Fruit fly (Drosophila melanogaster) whole organism, embryonic: ENCODE results near the gene dia.

ENCODE experiments used
- Abd-B ChIP-seq: fragments of 200-800 bp; sonication (Bioruptor generic); optimal IDR thresholded peaks from 2 replicates; lab custom pipeline; 2018; ENCODE audit warnings: missing biosample characterization, mild to moderate bottlenecking, missing genetic modification characterization, moderate library complexity
- Aef1 ChIP-seq: fragments of 200-800 bp; sonication (Bioruptor generic); IDR thresholded peaks from 3 replicates; pipeline ENCODE4 v1.3.6; 2022; ENCODE audit warnings: missing biosample characterization, missing genetic modification characterization
- CG10209 ChIP-seq: fragments of 200-800 bp; sonication (Bioruptor generic); optimal IDR thresholded peaks from 3 replicates; lab custom pipeline; 2017; ENCODE audit warnings: missing biosample characterization, mild to moderate bottlenecking, missing genetic modification characterization, missing genetic modification reagents
- CG10274 ChIP-seq: fragments of 200-800 bp; sonication (Bioruptor generic); optimal IDR thresholded peaks from 3 replicates; lab custom pipeline; 2017; ENCODE audit warnings: missing biosample characterization, mild to moderate bottlenecking, missing genetic modification characterization
- CG10462 ChIP-seq: fragments of 200-800 bp; sonication (Bioruptor generic); optimal IDR thresholded peaks from 2 replicates; lab custom pipeline; 2016; ENCODE audit warnings: missing biosample characterization, missing genetic modification characterization
- CG10979 ChIP-seq: fragments of 200-800 bp; sonication (Bioruptor generic); optimal IDR thresholded peaks from 2 replicates; lab custom pipeline; 2018; ENCODE audit warnings: missing biosample characterization, mild to moderate bottlenecking, missing genetic modification characterization, moderate library complexity
- CG11085 ChIP-seq: fragments of 200-800 bp; sonication (Bioruptor generic); IDR thresholded peaks from 2 replicates; pipeline ENCODE4 v1.3.6; 2022; ENCODE audit warnings: missing biosample characterization, missing genetic modification characterization
- CG14014 ChIP-seq: fragments of 200-800 bp; sonication (Bioruptor generic); IDR thresholded peaks from 2 replicates; pipeline ENCODE4 v1.3.6; 2022; ENCODE audit warnings: missing biosample characterization, missing genetic modification characterization
- CG1602 ChIP-seq: fragments of 200-800 bp; sonication (Bioruptor generic); optimal IDR thresholded peaks from 3 replicates; lab custom pipeline; 2016; ENCODE audit warnings: missing biosample characterization, missing genetic modification characterization
- CG1647 ChIP-seq: fragments of 200-800 bp; sonication (Bioruptor generic); optimal IDR thresholded peaks from 3 replicates; lab custom pipeline; 2016; ENCODE audit warnings: missing biosample characterization, missing genetic modification characterization
- CG16813 ChIP-seq: fragments of 200-800 bp; sonication (Bioruptor generic); IDR thresholded peaks from 3 replicates; pipeline ENCODE4 v1.3.6; 2022; ENCODE audit warnings: missing biosample characterization, missing genetic modification characterization; ENCODE audit not compliant: partially characterized antibody
- CG17568 ChIP-seq: fragments of 200-800 bp; sonication (Bioruptor generic); optimal IDR thresholded peaks from 2 replicates; lab custom pipeline; 2018; ENCODE audit warnings: missing biosample characterization, mild to moderate bottlenecking, missing genetic modification characterization, moderate library complexity
- CG1792 ChIP-seq: fragments of 200-800 bp; sonication (Bioruptor generic); optimal IDR thresholded peaks from 2 replicates; lab custom pipeline; 2016; ENCODE audit warnings: missing biosample characterization, missing genetic modification characterization
- CG18764 ChIP-seq: fragments of 200-800 bp; sonication (Bioruptor generic); optimal IDR thresholded peaks from 3 replicates; lab custom pipeline; 2016; ENCODE audit warnings: missing biosample characterization, missing genetic modification characterization
- CG2202 ChIP-seq: fragments of 200-800 bp; sonication (Bioruptor generic); optimal IDR thresholded peaks from 2 replicates; lab custom pipeline; 2018; ENCODE audit warnings: missing biosample characterization, mild to moderate bottlenecking, missing genetic modification characterization
- CG30020 ChIP-seq: fragments of 200-800 bp; optimal IDR thresholded peaks from 2 replicates; lab custom pipeline; 2019; ENCODE audit warnings: missing biosample characterization, mild to moderate bottlenecking, missing genetic modification characterization, moderate library complexity
- CG3847 ChIP-seq: fragments of 200-800 bp; sonication (Bioruptor generic); IDR thresholded peaks from 2 replicates; pipeline ENCODE4 v1.3.6; 2022; ENCODE audit warnings: missing biosample characterization, missing genetic modification characterization
- CG6791 ChIP-seq: fragments of 200-800 bp; sonication (Bioruptor generic); IDR thresholded peaks from 3 replicates; pipeline ENCODE4 v1.3.6; 2022; ENCODE audit warnings: missing biosample characterization, missing genetic modification characterization; ENCODE audit not compliant: partially characterized antibody
- CG8281 ChIP-seq: fragments of 200-800 bp; sonication (Bioruptor generic); optimal IDR thresholded peaks from 2 replicates; lab custom pipeline; 2018; ENCODE audit warnings: missing biosample characterization, mild to moderate bottlenecking, missing genetic modification characterization, moderate library complexity
- CG9215 ChIP-seq: fragments of 200-800 bp; sonication (Bioruptor generic); IDR thresholded peaks from 2 replicates; pipeline ENCODE4 v1.3.6; 2022; ENCODE audit warnings: missing biosample characterization, missing genetic modification characterization
- CG9797 ChIP-seq: fragments of 200-800 bp; sonication (Bioruptor generic); optimal IDR thresholded peaks from 3 replicates; lab custom pipeline; 2018; ENCODE audit warnings: missing biosample characterization, mild to moderate bottlenecking, missing genetic modification characterization
- CG9932 ChIP-seq: fragments of 200-800 bp; sonication (Bioruptor generic); IDR thresholded peaks from 2 replicates; pipeline ENCODE4 v1.3.6; 2022; ENCODE audit warnings: missing biosample characterization, missing genetic modification characterization
- Dbx ChIP-seq: fragments of 200-800 bp; sonication (Bioruptor generic); IDR thresholded peaks from 3 replicates; pipeline ENCODE4 v1.3.6; 2022; ENCODE audit warnings: missing biosample characterization, missing genetic modification characterization
- Gug ChIP-seq: fragments of 200-800 bp; sonication (Bioruptor generic); IDR thresholded peaks from 4 replicates; pipeline ENCODE4 v1.3.6; 2022; ENCODE audit warnings: missing biosample characterization, missing genetic modification characterization
- HmgZ ChIP-seq: fragments of 200-800 bp; sonication (Bioruptor generic); optimal IDR thresholded peaks from 2 replicates; lab custom pipeline; 2018; ENCODE audit warnings: missing biosample characterization, mild to moderate bottlenecking, missing genetic modification characterization
- Lpt ChIP-seq: fragments of >200 bp; optimal IDR thresholded peaks from 2 replicates; lab custom pipeline; 2018; ENCODE audit warnings: missing biosample characterization, missing genetic modification characterization
- Med ChIP-seq: fragments of 200-800 bp; sonication (Bioruptor generic); peaks from one replicate; lab custom pipeline; 2016; ENCODE audit warnings: missing biosample characterization, missing genetic modification characterization, mild to moderate bottlenecking, inconsistent platforms, moderate library complexity
- Pdp1 ChIP-seq, 2 experiments: fragments of 200-800 bp; sonication (Bioruptor generic); optimal IDR thresholded peaks; 3 replicates each; lab custom pipeline; 2016; ENCODE audit warnings: missing biosample characterization in 2 of 2, missing genetic modification characterization in 2 of 2, mild to moderate bottlenecking in 1 of 2, moderate library complexity in 1 of 2
- Ravus ChIP-seq: fragments of 200-800 bp; sonication (Bioruptor generic); IDR thresholded peaks from 2 replicates; pipeline ENCODE4 v1.3.6; 2022; ENCODE audit warnings: missing biosample characterization, missing genetic modification characterization
- Spps ChIP-seq: fragments of 200-800 bp; sonication (Bioruptor generic); optimal IDR thresholded peaks from 2 replicates; lab custom pipeline; 2018; ENCODE audit warnings: missing biosample characterization, mild to moderate bottlenecking, missing genetic modification characterization
- amos ChIP-seq: fragments of 200-800 bp; sonication (Bioruptor generic); IDR thresholded peaks from 2 replicates; pipeline ENCODE4 v1.3.6; 2022; ENCODE audit warnings: missing biosample characterization, missing genetic modification characterization; ENCODE audit not compliant: partially characterized antibody
- btn ChIP-seq: fragments of 200-800 bp; sonication (Bioruptor generic); optimal IDR thresholded peaks from 2 replicates; lab custom pipeline; 2016; ENCODE audit warnings: missing biosample characterization, missing genetic modification characterization
- cad ChIP-seq: fragments of >200 bp; optimal IDR thresholded peaks from 2 replicates; lab custom pipeline; 2017; ENCODE audit warnings: missing biosample characterization, missing genetic modification characterization
- chn ChIP-seq: fragments of 200-800 bp; sonication (Bioruptor generic); optimal IDR thresholded peaks from 2 replicates; lab custom pipeline; 2016; ENCODE audit warnings: missing biosample characterization, missing genetic modification characterization
- crp ChIP-seq, 2 experiments: fragments of 200-800 bp; sonication (Bioruptor generic); optimal IDR thresholded peaks; 2 replicates in 1 of 2; 3 replicates in 1 of 2; lab custom pipeline; 2017; ENCODE audit warnings: missing biosample characterization in 2 of 2, missing genetic modification characterization in 2 of 2, mild to moderate bottlenecking in 1 of 2, moderate library complexity in 1 of 2
- dati ChIP-seq: fragments of 200-800 bp; sonication (Bioruptor generic); IDR thresholded peaks from 2 replicates; pipeline ENCODE4 v1.3.6; 2022; ENCODE audit warnings: missing biosample characterization, missing genetic modification characterization
- dm ChIP-seq: fragments of 200-800 bp; sonication (Bioruptor generic); optimal IDR thresholded peaks from 3 replicates; lab custom pipeline; 2016; ENCODE audit warnings: missing biosample characterization, missing genetic modification characterization
- dmrt11E ChIP-seq: fragments of 200-800 bp; sonication (Bioruptor generic); optimal IDR thresholded peaks from 3 replicates; lab custom pipeline; 2018; ENCODE audit warnings: missing biosample characterization, mild to moderate bottlenecking, missing genetic modification characterization, moderate library complexity
- dpn ChIP-seq, 2 experiments: fragments of 200-800 bp; sonication (Bioruptor generic); optimal IDR thresholded peaks; 3 replicates each; lab custom pipeline; 2016; ENCODE audit warnings: missing biosample characterization in 2 of 2, missing genetic modification characterization in 2 of 2
- gfzf ChIP-seq: fragments of 200-800 bp; sonication (Bioruptor generic); optimal IDR thresholded peaks from 2 replicates; lab custom pipeline; 2016; ENCODE audit warnings: missing biosample characterization, mild to moderate bottlenecking, missing genetic modification characterization, moderate library complexity
- insv ChIP-seq, 2 experiments: fragments of 200-800 bp; sonication (Bioruptor generic); optimal IDR thresholded peaks; 3 replicates each; lab custom pipeline; 2016 to 2018; ENCODE audit warnings: missing biosample characterization in 2 of 2, missing genetic modification characterization in 2 of 2
- kay ChIP-seq: fragments of 200-800 bp; sonication (Bioruptor generic); optimal IDR thresholded peaks from 2 replicates; lab custom pipeline; 2016; ENCODE audit warnings: missing biosample characterization, missing genetic modification characterization
- nerfin-1 ChIP-seq: fragments of 200-800 bp; sonication (Bioruptor generic); optimal IDR thresholded peaks from 3 replicates; lab custom pipeline; 2019; ENCODE audit warnings: missing biosample characterization, mild to moderate bottlenecking, missing genetic modification characterization, moderate library complexity
- otp ChIP-seq: fragments of 200-800 bp; sonication (Bioruptor generic); IDR thresholded peaks from 3 replicates; pipeline ENCODE4, ENCODE4 v1.3.6; 2022; ENCODE audit warnings: missing biosample characterization, missing genetic modification characterization
- ssp ChIP-seq: fragments of 200-800 bp; sonication (Bioruptor generic); IDR thresholded peaks from 2 replicates; pipeline ENCODE4 v1.3.6; 2022; ENCODE audit warnings: missing biosample characterization, missing genetic modification characterization
- tap ChIP-seq: fragments of 200-800 bp; optimal IDR thresholded peaks from 3 replicates; lab custom pipeline; 2019; ENCODE audit warnings: missing biosample characterization, mild to moderate bottlenecking, missing genetic modification characterization, moderate library complexity
- twi ChIP-seq: fragments of 200-800 bp; optimal IDR thresholded peaks from 2 replicates; lab custom pipeline; 2019; ENCODE audit warnings: missing biosample characterization, mild to moderate bottlenecking, missing genetic modification characterization, moderate library complexity
- unpg ChIP-seq: fragments of 200-800 bp; sonication (Bioruptor generic); optimal IDR thresholded peaks from 3 replicates; lab custom pipeline; 2018; ENCODE audit warnings: missing biosample characterization, mild to moderate bottlenecking, missing genetic modification characterization, moderate library complexity
- vnd ChIP-seq: fragments of 200-800 bp; sonication (Bioruptor generic); IDR thresholded peaks from 3 replicates; pipeline ENCODE4 v1.3.6; 2022; ENCODE audit warnings: missing biosample characterization, missing genetic modification characterization; ENCODE audit not compliant: partially characterized antibody
- zf30C ChIP-seq: fragments of 200-800 bp; sonication (Bioruptor generic); optimal IDR thresholded peaks from 3 replicates; lab custom pipeline; 2018; ENCODE audit warnings: missing biosample characterization, mild to moderate bottlenecking, missing genetic modification characterization
- zfh2 ChIP-seq: fragments of 200-800 bp; sonication (Bioruptor generic); optimal IDR thresholded peaks from 2 replicates; lab custom pipeline; 2016; ENCODE audit warnings: missing biosample characterization, missing genetic modification characterization

Gene dia

dm6 chr2L:20752160-20752559 lies 5.8 kb upstream of the dia start, which contains the start of the genes Amacr and Ns4 (continued):
- TF ChIP-seq CG10274 (GFP tag; lab: Kevin White, UChicago) (no peak), zf30C (GFP tag; lab: Kevin White, UChicago) (no peak), dati (GFP tag; lab: Robert Waterston, UW) (no peak), zfh2 (GFP tag; lab: Kevin White, UChicago) (peak; percentile 73), kay (GFP tag; lab: Kevin White, UChicago) (no peak), CG11085 (no peak), CG9932 (peak; percentile 66), CG1647 (peak; percentile 0), vnd (GFP tag; lab: Robert Waterston, UW) (no peak), tap (tag; lab: Kevin White, UChicago) (no peak), cad (GFP tag; lab: Kevin White, UChicago) (no peak), Med (GFP tag; lab: Kevin White, UChicago) (peak; percentile 93), CG1792 (GFP tag; lab: Kevin White, UChicago) (peak; percentile 19), chn (GFP tag; lab: Kevin White, UChicago) (peak; percentile 65), CG30020 (peak; percentile 29), CG10462 (no peak), CG16813 (GFP tag; lab: Robert Waterston, UW) (0 out of 3 replicates have a peak, but pooled peaks have one; percentile 25), CG17568 (no peak), HmgZ (tag; lab: Kevin White, UChicago) (peak; percentile 52), CG14014 (GFP tag; lab: Robert Waterston, UW) (no peak), Gug (GFP tag; lab: Robert Waterston, UW) (no peak; the same call in 3 of the 4 replicates), dpn (GFP tag; optimal IDR thresholded peaks at IDR 0.05; lab: Kevin White, UChicago) (peak; percentile 47 to 61), Spps (no peak), dmrt11E (tag; lab: Kevin White, UChicago) (peak; percentile 27), CG9215 (GFP tag; lab: Robert Waterston, UW) (no peak), amos (GFP tag; lab: Robert Waterston, UW) (peak; percentile 22; the same call in 1 of the 2 replicates), CG6791 (GFP tag; lab: Robert Waterston, UW) (no peak), Dbx (0 out of 3 replicates have a peak, but pooled peaks have one; percentile 38), CG10979 (tag; lab: Kevin White, UChicago) (peak; percentile 25), CG3847 (GFP tag; lab: Robert Waterston, UW) (peak; percentile 78), Lpt (no peak), CG1602 (GFP tag; lab: Kevin White, UChicago) (no peak), crp (GFP tag; optimal IDR thresholded peaks at IDR 0.05; lab: Kevin White, UChicago) (peak in 1 of 2 experiments; percentile 15), twi (peak; percentile 48), dm (peak; percentile 35), CG10209 (GFP tag; lab: Kevin White, UChicago) (peak; percentile 10), ssp (GFP tag; lab: Robert Waterston, UW) (peak; percentile 29; the same call in 1 of the 2 replicates), CG18764 (GFP tag; lab: Kevin White, UChicago) (peak; percentile 29), Abd-B (GFP tag; lab: Kevin White, UChicago) (no peak), nerfin-1 (tag; lab: Kevin White, UChicago) (no peak), unpg (GFP tag; lab: Kevin White, UChicago) (no peak), insv (GFP tag; optimal IDR thresholded peaks at IDR 0.05; lab: Kevin White, UChicago) (no peak), CG8281 (tag; lab: Kevin White, UChicago) (no peak), Pdp1 (GFP tag; optimal IDR thresholded peaks at IDR 0.05; lab: Kevin White, UChicago) (peak; percentile 50 to 56), CG2202 (tag; lab: Kevin White, UChicago) (no peak), Ravus (GFP tag; lab: Robert Waterston, UW) (no peak), otp (GFP tag; lab: Robert Waterston, UW) (no peak), gfzf (GFP tag; lab: Kevin White, UChicago) (peak; percentile 34), Aef1 (GFP tag; lab: Robert Waterston, UW) (peak; percentile 25; the same call in 2 of the 3 replicates), CG9797 (GFP tag; lab: Kevin White, UChicago) (no peak), btn (GFP tag; lab: Kevin White, UChicago) (no peak)
